Worm (Caenorhabditis elegans): ENCODE results near the gene tbb-2.

DNA sequence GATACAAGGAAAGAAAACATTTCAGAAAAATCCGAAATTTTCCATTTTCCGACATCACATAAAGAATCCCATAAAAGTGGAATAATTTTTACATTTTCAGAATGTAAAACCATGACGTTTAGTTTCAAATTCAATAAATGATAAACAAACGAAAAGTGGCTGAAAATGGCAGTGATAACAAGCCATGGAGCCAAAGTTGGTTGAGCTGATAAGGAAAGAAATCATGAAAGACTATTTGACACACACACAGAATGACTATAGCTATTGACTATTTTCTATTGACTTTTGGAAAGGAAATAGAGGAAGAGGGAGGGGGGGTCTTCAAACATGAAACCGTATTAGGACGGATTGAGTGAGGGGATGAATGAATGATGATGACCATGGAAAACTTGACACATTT, 22.3 kb upstream of the tbb-2 start:
- no peak for TF ChIP-seq cog-1 (tag; optimal IDR thresholded peaks at IDR 0.05)
- TF ChIP-seq ref-1 (GFP tag; conservative IDR thresholded peaks at IDR 0.05) = no peak
- TF ChIP-seq klf-2 (GFP tag; conservative IDR thresholded peaks at IDR 0.05) = no peak
- no peak for TF ChIP-seq T22C8.4 (GFP tag; IDR thresholded peaks at IDR 0.05)
- TF ChIP-seq med-1 (GFP tag; optimal IDR thresholded peaks at IDR 0.05; ENCODE audit: insufficient read depth) = no peak
- TF ChIP-seq ztf-23 (GFP tag; IDR thresholded peaks at IDR 0.05) = no peak

Measured in whole organism, midembryonic.